Fruit fly (Drosophila melanogaster) Kc167 (cell line): Measurements from ENCODE around the gene CG17327.

Source experiments
- Myc ChIP-seq: fragments of >200 bp; optimal IDR thresholded peaks from 2 replicates; lab custom pipeline; 2017; ENCODE audit warnings: missing external identifiers
- Sin3A ChIP-seq: fragments of >200 bp; optimal IDR thresholded peaks from 2 replicates; lab custom pipeline; 2018; ENCODE audit warnings: missing external identifiers
- h ChIP-seq: fragments of >200 bp; optimal IDR thresholded peaks from 3 replicates; lab custom pipeline; 2018; ENCODE audit warnings: missing external identifiers
- insv ChIP-seq: fragments of >200 bp; optimal IDR thresholded peaks from 3 replicates; lab custom pipeline; 2018; ENCODE audit warnings: missing external identifiers
- psq ChIP-seq: fragments of >200 bp; optimal IDR thresholded peaks from 2 replicates; lab custom pipeline; 2017; ENCODE audit warnings: missing external identifiers
- ttk ChIP-seq: sonication (Bioruptor generic); optimal IDR thresholded peaks from 2 replicates; lab custom pipeline; 2017; ENCODE audit warnings: missing external identifiers

- TF ChIP-seq Myc (lab: Kevin White, UChicago) (no peak), h (lab: Kevin White, UChicago) (no peak), ttk (lab: Kevin White, UChicago) (no peak), psq (lab: Kevin White, UChicago) (no peak), insv (lab: Kevin White, UChicago) (no peak), Sin3A (lab: Kevin White, UChicago) (no peak)
Observed at dm6 chr3R:12998234-12998591, 687 bp upstream of the CG17327 start.
